Worm (Caenorhabditis elegans) whole organism, L1 larva: ENCODE data around the gene nlp-46.
A peak's percentile ranks its signal among the peaks of the same experiment; 100 is the strongest.

Source experiments
- F16B12.6 ChIP-seq: fragments of 150-350 bp; optimal IDR thresholded peaks from 2 replicates; lab custom pipeline; 2014; ENCODE audit warnings: missing biosample characterization, missing genetic modification characterization
- aha-1 ChIP-seq: fragments of 150-350 bp; optimal IDR thresholded peaks from 2 replicates; lab custom pipeline; 2014; ENCODE audit warnings: missing biosample characterization, missing genetic modification characterization
- ces-1 ChIP-seq: fragments of 150-350 bp; optimal IDR thresholded peaks from 2 replicates; lab custom pipeline; 2014; ENCODE audit warnings: missing biosample characterization, missing genetic modification reagents, missing genetic modification characterization
- elt-3 ChIP-seq, 6 experiments: fragments of 150-350 bp in 1 of 6; sonication (generic microtip); optimal IDR thresholded peaks; 2 replicates each; lab custom pipeline; 2017 to 2018; ENCODE audit warnings: missing biosample characterization in 6 of 6, missing genetic modification characterization in 6 of 6, inconsistent platforms in 1 of 6
- fkh-4 ChIP-seq: sonication (generic microtip); optimal IDR thresholded peaks from 2 replicates; lab custom pipeline; 2016; ENCODE audit warnings: missing compliant biosample characterization, missing genetic modification characterization, borderline replicate concordance
- fos-1 ChIP-seq: fragments of 150-350 bp; optimal IDR thresholded peaks from 2 replicates; lab custom pipeline; 2014; ENCODE audit warnings: missing biosample characterization, missing genetic modification characterization
- irx-1 ChIP-seq: sonication (generic microtip); optimal IDR thresholded peaks from 2 replicates; lab custom pipeline; 2016; ENCODE audit warnings: missing genetic modification characterization, missing compliant biosample characterization
- mdl-1 ChIP-seq, 2 experiments: fragments of 150-350 bp; optimal IDR thresholded peaks; 2 replicates each; lab custom pipeline; 2014 to 2017; ENCODE audit warnings: missing biosample characterization in 2 of 2, missing genetic modification characterization in 2 of 2, inconsistent platforms in 1 of 2
- sptf-1 ChIP-seq: fragments of 150-350 bp; optimal IDR thresholded peaks from 2 replicates; lab custom pipeline; 2014; ENCODE audit warnings: missing biosample characterization, missing genetic modification characterization
- swsn-7 ChIP-seq: sonication (generic microtip); optimal IDR thresholded peaks from 2 replicates; lab custom pipeline; 2016; ENCODE audit warnings: missing genetic modification characterization, missing compliant biosample characterization
- unc-86 ChIP-seq: sonication (generic microtip); optimal IDR thresholded peaks from 2 replicates; lab custom pipeline; 2016; ENCODE audit warnings: missing genetic modification characterization, missing compliant biosample characterization
- unc-98 ChIP-seq: fragments of 200-800 bp; sonication (Bioruptor generic); IDR thresholded peaks from 2 replicates; pipeline ENCODE4 v1.3.6; 2022; ENCODE audit warnings: missing genetic modification characterization, missing compliant biosample characterization
- ztf-11 ChIP-seq, 2 experiments: sonication (generic microtip); optimal IDR thresholded peaks; 2 replicates each; lab custom pipeline; 2016 to 2017; ENCODE audit warnings: missing genetic modification characterization in 2 of 2, missing biosample characterization in 1 of 2, missing compliant biosample characterization in 1 of 2
- ztf-4 ChIP-seq: fragments of 150-350 bp; optimal IDR thresholded peaks from 2 replicates; lab custom pipeline; 2014; ENCODE audit warnings: missing biosample characterization, missing genetic modification characterization

ce11 chrV:12548830-12549229 lies 42.7 kb upstream of the nlp-46 start:
- TF ChIP-seq mdl-1 (tag; optimal IDR thresholded peaks at IDR 0.05; lab: Kevin White, UChicago) (peak in 1 of 2 experiments; percentile 16), aha-1 (no peak), unc-86 (no peak), sptf-1 (no peak), irx-1 (tag; lab: Kevin White, UChicago) (no peak), F16B12.6 (tag; lab: Kevin White, UChicago) (no peak), elt-3 (tag; optimal IDR thresholded peaks at IDR 0.05; lab: Kevin White, UChicago) (peak; percentile 4 to 90 (median 66)), fos-1 (tag; lab: Kevin White, UChicago) (peak; percentile 16), ztf-4 (tag; lab: Kevin White, UChicago) (peak; percentile 39), fkh-4 (tag; lab: Kevin White, UChicago) (no peak), ztf-11 (tag; optimal IDR thresholded peaks at IDR 0.05; lab: Kevin White, UChicago) (no peak), unc-98 (GFP tag; lab: Robert Waterston, UW) (no peak), ces-1 (GFP tag; lab: Kevin White, UChicago) (no peak), swsn-7 (no peak)
